Worm (Caenorhabditis elegans) whole organism, late embryonic: Measurements from ENCODE around the gene srsx-25.

Source experiments
- K09A11.1 ChIP-seq: sonication (generic microtip); optimal IDR thresholded peaks from 2 replicates; lab custom pipeline; 2017; ENCODE audit warnings: antibody characterized with exemption, mild to moderate bottlenecking, missing genetic modification characterization, missing compliant biosample characterization; ENCODE audit not compliant: insufficient read depth
- ceh-22 ChIP-seq: sonication (generic microtip); optimal IDR thresholded peaks from 2 replicates; lab custom pipeline; 2017; ENCODE audit warnings: missing biosample characterization, missing genetic modification characterization
- elt-2 ChIP-seq: sonication (generic microtip); optimal IDR thresholded peaks from 2 replicates; lab custom pipeline; 2016; ENCODE audit warnings: missing genetic modification reagents, missing genetic modification characterization, missing compliant biosample characterization
- ets-4 ChIP-seq: sonication (generic microtip); optimal IDR thresholded peaks from 2 replicates; lab custom pipeline; 2016; ENCODE audit warnings: missing genetic modification characterization, missing compliant biosample characterization
- fkh-10 ChIP-seq: fragments of 150-350 bp; optimal IDR thresholded peaks from 2 replicates; lab custom pipeline; 2014; ENCODE audit warnings: missing biosample characterization, missing genetic modification reagents, missing genetic modification characterization
- lin-11 ChIP-seq: fragments of 200-800 bp; sonication (Bioruptor generic); optimal IDR thresholded peaks from 2 replicates; lab custom pipeline; 2018; ENCODE audit warnings: mild to moderate bottlenecking, missing genetic modification characterization, missing compliant biosample characterization
- nhr-11 ChIP-seq: fragments of 150-350 bp; optimal IDR thresholded peaks from 2 replicates; lab custom pipeline; 2014; ENCODE audit warnings: missing biosample characterization, missing genetic modification characterization
- pax-1 ChIP-seq: fragments of 150-350 bp; optimal IDR thresholded peaks from 2 replicates; lab custom pipeline; 2014; ENCODE audit warnings: missing biosample characterization, missing genetic modification characterization
- ref-2 ChIP-seq: sonication (generic microtip); optimal IDR thresholded peaks from 2 replicates; lab custom pipeline; 2016; ENCODE audit warnings: missing genetic modification characterization, missing compliant biosample characterization
- tbx-2 ChIP-seq: sonication (generic microtip); optimal IDR thresholded peaks from 2 replicates; lab custom pipeline; 2016; ENCODE audit warnings: missing genetic modification characterization, missing compliant biosample characterization
- tbx-7 ChIP-seq: sonication (generic microtip); optimal IDR thresholded peaks from 2 replicates; lab custom pipeline; 2016; ENCODE audit warnings: missing genotype, missing genetic modification characterization, missing compliant biosample characterization
- unc-86 ChIP-seq: sonication (generic microtip); optimal IDR thresholded peaks from 2 replicates; lab custom pipeline; 2016; ENCODE audit warnings: missing genetic modification characterization, missing compliant biosample characterization

ce11 chrIV:13370235-13370739, 5.3 kb downstream of the srsx-25 start, which contains the start of the genes rla-2, popl-7 and Y62E10A.24:
- TF ChIP-seq tbx-7 (tag; lab: Kevin White, UChicago) (no peak), pax-1 (tag; lab: Kevin White, UChicago) (no peak), nhr-11 (no peak), fkh-10 (GFP tag; lab: Kevin White, UChicago) (no peak), ref-2 (no peak), K09A11.1 (tag; lab: Kevin White, UChicago) (no peak), elt-2 (no peak), tbx-2 (tag; lab: Kevin White, UChicago) (no peak), lin-11 (tag; lab: Kevin White, UChicago) (no peak), ceh-22 (no peak), ets-4 (tag; lab: Kevin White, UChicago) (no peak), unc-86 (tag; lab: Kevin White, UChicago) (no peak)
